Worm (Caenorhabditis elegans) whole organism, early embryonic: ENCODE results near the gene irg-6.
"Not testable (repeated sequence)": the region's sequence is repeated elsewhere in the genome, so short reads cannot be mapped to it uniquely, and the experiment has no call there.

Experiments
- B0310.2 ChIP-seq: sonication (generic microtip); optimal IDR thresholded peaks from 2 replicates; lab custom pipeline; 2016; ENCODE audit warnings: mild to moderate bottlenecking, missing genetic modification characterization, missing compliant biosample characterization
- F13C5.2 ChIP-seq: sonication (generic microtip); optimal IDR thresholded peaks from 2 replicates; lab custom pipeline; 2017; ENCODE audit warnings: mild to moderate bottlenecking, missing genetic modification characterization, inconsistent platforms, missing compliant biosample characterization
- aly-1 ChIP-seq: sonication (generic microtip); optimal IDR thresholded peaks from 2 replicates; lab custom pipeline; 2016; ENCODE audit warnings: missing genetic modification characterization, missing compliant biosample characterization
- ama-1 ChIP-seq: fragments of 150-350 bp; optimal IDR thresholded peaks from 2 replicates; lab custom pipeline; 2014
- ceh-13 ChIP-seq: fragments of 200-800 bp; sonication (Bioruptor generic); optimal IDR thresholded peaks from 2 replicates; lab custom pipeline; 2018; ENCODE audit warnings: mild to moderate bottlenecking, missing genetic modification characterization, missing compliant biosample characterization
- ceh-36 ChIP-seq: sonication (generic microtip); optimal IDR thresholded peaks from 2 replicates; lab custom pipeline; 2016; ENCODE audit warnings: missing genetic modification characterization, inconsistent platforms, missing compliant biosample characterization
- ets-7 ChIP-seq: sonication (generic microtip); optimal IDR thresholded peaks from 2 replicates; lab custom pipeline; 2016; ENCODE audit warnings: missing genotype, missing genetic modification characterization, missing compliant biosample characterization
- flt-1 ChIP-seq: fragments of 200-800 bp; sonication (Bioruptor generic); IDR thresholded peaks from 2 replicates; pipeline ENCODE4 v1.3.6; 2022; ENCODE audit warnings: missing genetic modification characterization, missing compliant biosample characterization
- hmbx-1 ChIP-seq: sonication (generic microtip); optimal IDR thresholded peaks from 2 replicates; lab custom pipeline; 2016; ENCODE audit warnings: mild to moderate bottlenecking, missing genetic modification characterization, missing compliant biosample characterization
- hmg-4 ChIP-seq: fragments of 200-800 bp; sonication (Bioruptor generic); optimal IDR thresholded peaks from 2 replicates; lab custom pipeline; 2018; ENCODE audit warnings: mild to moderate bottlenecking, missing genetic modification characterization, missing compliant biosample characterization
- hnd-1 ChIP-seq: sonication (generic microtip); optimal IDR thresholded peaks from 2 replicates; lab custom pipeline; 2016; ENCODE audit warnings: missing genetic modification characterization, missing compliant biosample characterization
- pes-1 ChIP-seq: fragments of 200-800 bp; sonication (Bioruptor generic); IDR thresholded peaks from 2 replicates; pipeline ENCODE4 v1.3.6; 2022; ENCODE audit warnings: missing genetic modification reagents, missing genetic modification characterization, missing compliant biosample characterization
- scrt-1 ChIP-seq: fragments of 200-800 bp; sonication (Bioruptor generic); IDR thresholded peaks from 2 replicates; pipeline ENCODE4 v1.3.6; 2022; ENCODE audit warnings: missing genetic modification characterization, missing compliant biosample characterization
- sea-1 ChIP-seq: fragments of 200-800 bp; sonication (Bioruptor generic); conservative IDR thresholded peaks from 2 replicates; pipeline ENCODE4 v1.3.6; 2022; ENCODE audit warnings: missing genetic modification characterization, missing compliant biosample characterization
- tbx-11 ChIP-seq: fragments of 200-800 bp; sonication (Bioruptor generic); IDR thresholded peaks from 2 replicates; pipeline ENCODE4 v1.3.6; 2022; ENCODE audit warnings: missing genetic modification characterization, missing compliant biosample characterization
- tbx-37 ChIP-seq: fragments of 200-800 bp; sonication (Bioruptor generic); conservative IDR thresholded peaks from 2 replicates; pipeline ENCODE4 v1.3.6; 2022; ENCODE audit warnings: missing genetic modification reagents, missing genetic modification characterization, missing compliant biosample characterization
- tra-4 ChIP-seq: sonication (generic microtip); optimal IDR thresholded peaks from 2 replicates; lab custom pipeline; 2017; ENCODE audit warnings: missing genetic modification characterization, missing compliant biosample characterization

irg-6 gene

DNA sequence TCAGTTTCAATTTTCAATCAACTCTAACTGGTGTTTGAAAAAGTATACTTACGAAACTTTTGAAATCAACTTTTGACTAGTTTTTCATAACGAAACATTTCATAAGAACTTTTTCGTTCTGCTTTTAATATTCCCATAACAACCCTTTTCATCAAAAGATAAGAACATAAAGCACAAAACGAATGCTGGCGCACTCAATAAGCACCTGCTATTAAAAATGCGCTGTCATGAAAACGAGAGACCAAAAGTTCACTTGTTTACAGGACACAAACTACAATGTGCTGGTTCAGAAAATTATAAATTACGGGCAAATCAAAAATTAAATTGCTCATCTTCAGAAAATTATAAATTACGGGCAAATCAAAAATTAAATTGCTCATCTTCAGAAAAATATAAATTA, 23.7 kb downstream of the irg-6 start:
- TF ChIP-seq ceh-13 (GFP tag; lab: Kevin White, UChicago), result no peak
- TF ChIP-seq tra-4 (tag; lab: Kevin White, UChicago), result no peak
- no peak for TF ChIP-seq flt-1 (GFP tag; lab: Robert Waterston, UW)
- no peak for TF ChIP-seq tbx-11
- TF ChIP-seq ceh-36 (tag; lab: Kevin White, UChicago), result no peak
- TF ChIP-seq sea-1 (GFP tag; lab: Robert Waterston, UW), result no peak
- TF ChIP-seq ets-7 (tag; lab: Kevin White, UChicago), result no peak
- no peak for TF ChIP-seq B0310.2 (tag; lab: Kevin White, UChicago)
- TF ChIP-seq F13C5.2 (tag; lab: Kevin White, UChicago), result no peak
- no peak for TF ChIP-seq hmbx-1 (tag; lab: Kevin White, UChicago)
- no peak for TF ChIP-seq aly-1 (tag; lab: Kevin White, UChicago)
- TF ChIP-seq pes-1 (GFP tag; lab: Robert Waterston, UW), result no peak
- TF ChIP-seq tbx-37 (GFP tag; lab: Robert Waterston, UW), result no peak
- no peak for TF ChIP-seq hmg-4 (GFP tag; lab: Kevin White, UChicago)
- TF ChIP-seq hnd-1, result no peak
- TF ChIP-seq scrt-1, result no peak
- TF ChIP-seq ama-1 (lab: Kevin White, UChicago), result no peak

DNA sequence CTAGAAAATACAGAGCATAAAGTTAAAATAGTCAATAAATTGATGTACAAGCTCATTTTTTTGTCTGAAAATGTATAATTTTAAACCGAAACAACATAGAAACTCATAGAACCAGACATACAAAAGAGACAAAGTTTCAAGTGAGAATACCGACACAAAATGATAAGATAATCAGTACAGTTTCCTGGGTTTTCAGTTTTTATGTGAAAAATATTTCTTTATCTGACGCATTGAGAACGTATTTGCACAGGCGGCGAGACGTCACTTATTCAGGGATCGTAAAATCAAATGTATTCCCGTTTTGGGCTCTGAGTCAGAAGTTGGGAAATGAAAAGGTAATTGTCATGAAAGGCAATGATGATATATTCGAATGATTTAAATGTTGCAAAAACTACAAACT, 24.3 kb downstream of the irg-6 start, which contains the start of gene K08D8.6:
TSS of gene K08D8.6 (minus strand) at position 64 of the 400 bp plus-strand sequence.
- TF ChIP-seq flt-1 (GFP tag; lab: Robert Waterston, UW) (no peak), tbx-11 (no peak), ceh-36 (tag; lab: Kevin White, UChicago) (no peak), F13C5.2 (tag; lab: Kevin White, UChicago) (no peak), aly-1 (tag; lab: Kevin White, UChicago) (no peak), scrt-1 (no peak)

DNA sequence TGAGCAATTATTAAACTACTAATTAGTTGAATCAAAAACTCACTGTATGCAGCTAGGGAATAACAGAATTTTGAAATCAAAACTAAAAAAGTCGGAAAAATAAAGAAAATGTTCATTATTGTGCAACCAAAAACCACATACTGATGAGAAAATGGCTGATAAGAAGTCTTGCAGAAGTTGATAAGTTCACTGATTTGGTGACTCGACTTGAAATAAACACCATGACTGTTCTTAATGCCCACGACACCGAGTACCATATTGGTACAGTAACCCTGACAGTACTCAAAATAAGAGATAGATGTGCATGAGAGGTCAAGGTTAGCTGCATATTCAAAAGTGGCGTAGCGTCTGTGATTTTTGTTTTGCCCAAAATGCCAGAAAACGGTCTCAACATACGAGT, 28.8 kb downstream of the irg-6 start:
- no peak for TF ChIP-seq scrt-1

DNA sequence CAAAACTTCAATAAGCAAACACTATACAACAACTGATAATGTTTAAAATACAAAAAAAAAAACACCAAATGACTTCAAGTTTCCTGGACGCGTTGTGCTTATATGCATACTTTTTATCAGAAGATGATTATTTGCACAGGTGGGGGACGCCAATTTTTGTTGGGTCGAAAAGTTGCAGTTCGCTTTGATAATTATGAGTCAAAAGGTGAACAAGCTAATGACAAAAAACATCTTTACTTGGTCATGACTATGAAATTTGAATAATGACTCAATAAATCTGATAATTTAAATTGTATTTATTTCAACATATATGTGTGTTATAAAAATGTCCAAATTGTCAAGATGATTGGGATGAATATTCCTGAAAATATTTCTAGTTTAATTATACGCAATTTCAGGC, 31.6 kb downstream of the irg-6 start, which contains the start of gene ZK896.4:
TSS of gene ZK896.4 (minus strand) at position 101 of the 400 bp plus-strand sequence.
- no peak for TF ChIP-seq B0310.2 (tag; lab: Kevin White, UChicago)
- no peak for TF ChIP-seq hmbx-1 (tag; lab: Kevin White, UChicago)
- no peak for TF ChIP-seq tbx-11
- TF ChIP-seq scrt-1, result no peak
- no peak for TF ChIP-seq ets-7 (tag; lab: Kevin White, UChicago)
- TF ChIP-seq ceh-13 (GFP tag; lab: Kevin White, UChicago), result no peak

DNA sequence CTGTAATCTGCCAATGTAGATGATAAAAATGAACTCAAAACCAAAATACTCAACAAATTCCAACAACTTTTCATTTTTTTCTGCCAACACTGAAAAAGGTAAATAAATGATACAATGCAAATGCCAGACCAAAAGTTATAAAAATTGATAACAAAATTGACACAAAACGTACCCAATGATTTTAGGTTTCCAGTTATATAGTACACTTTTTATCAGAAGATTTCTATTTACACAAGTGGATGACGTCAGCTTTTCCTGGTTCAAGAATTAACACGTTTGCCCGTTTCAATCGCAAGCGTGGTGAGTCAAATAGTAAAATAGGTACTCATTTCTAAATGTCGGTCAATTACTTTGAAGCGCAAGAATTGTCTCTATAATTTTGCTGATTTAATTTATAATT, 35.2 kb downstream of the irg-6 start, which contains the start of gene ZK896.5:
TSS of gene ZK896.5 (minus strand) at position 89 of the 400 bp plus-strand sequence.
- TF ChIP-seq hnd-1 (no peak), F13C5.2 (tag; lab: Kevin White, UChicago) (no peak), scrt-1 (no peak), hmg-4 (GFP tag; lab: Kevin White, UChicago) (no peak), flt-1 (GFP tag; lab: Robert Waterston, UW) (no peak), tbx-37 (GFP tag; lab: Robert Waterston, UW) (no peak), tra-4 (tag; lab: Kevin White, UChicago) (no peak), hmbx-1 (tag; lab: Kevin White, UChicago) (no peak), ama-1 (lab: Kevin White, UChicago) (no peak), ets-7 (tag; lab: Kevin White, UChicago) (no peak), tbx-11 (no peak)

DNA sequence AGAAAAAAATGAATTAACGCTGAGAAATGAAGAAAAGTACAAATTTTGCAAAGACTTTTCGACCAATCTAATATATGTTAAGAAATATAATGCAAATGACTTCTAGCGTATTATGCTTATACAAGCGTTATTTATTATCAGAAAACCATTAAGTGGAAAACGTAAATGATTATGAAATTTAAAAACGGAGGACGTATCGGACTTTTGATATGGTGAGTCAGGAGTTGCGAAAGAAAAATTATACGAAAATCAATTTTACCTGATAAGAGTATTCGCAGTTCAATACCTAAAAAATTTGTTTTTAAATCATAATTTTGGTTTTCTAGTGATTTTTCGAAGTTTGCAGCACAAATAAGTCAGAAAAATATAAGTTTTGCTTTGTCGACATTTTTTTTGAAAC, 38.2 kb downstream of the irg-6 start:
- TF ChIP-seq scrt-1, result no peak
- TF ChIP-seq F13C5.2 (tag; lab: Kevin White, UChicago), result no peak
- TF ChIP-seq sea-1 (GFP tag; lab: Robert Waterston, UW), result no peak
- no peak for TF ChIP-seq hnd-1
- TF ChIP-seq tra-4 (tag; lab: Kevin White, UChicago), result no peak
- TF ChIP-seq ceh-36 (tag; lab: Kevin White, UChicago), result no peak
- TF ChIP-seq B0310.2 (tag; lab: Kevin White, UChicago), result no peak
- TF ChIP-seq ama-1 (lab: Kevin White, UChicago), result no peak
- TF ChIP-seq tbx-11, result no peak
- no peak for TF ChIP-seq flt-1 (GFP tag; lab: Robert Waterston, UW)
- no peak for TF ChIP-seq ets-7 (tag; lab: Kevin White, UChicago)
- no peak for TF ChIP-seq pes-1 (GFP tag; lab: Robert Waterston, UW)
- TF ChIP-seq hmg-4 (GFP tag; lab: Kevin White, UChicago), result no peak
- TF ChIP-seq aly-1 (tag; lab: Kevin White, UChicago), result no peak
- no peak for TF ChIP-seq tbx-37 (GFP tag; lab: Robert Waterston, UW)
- TF ChIP-seq hmbx-1 (tag; lab: Kevin White, UChicago), result no peak
- no peak for TF ChIP-seq ceh-13 (GFP tag; lab: Kevin White, UChicago)

DNA sequence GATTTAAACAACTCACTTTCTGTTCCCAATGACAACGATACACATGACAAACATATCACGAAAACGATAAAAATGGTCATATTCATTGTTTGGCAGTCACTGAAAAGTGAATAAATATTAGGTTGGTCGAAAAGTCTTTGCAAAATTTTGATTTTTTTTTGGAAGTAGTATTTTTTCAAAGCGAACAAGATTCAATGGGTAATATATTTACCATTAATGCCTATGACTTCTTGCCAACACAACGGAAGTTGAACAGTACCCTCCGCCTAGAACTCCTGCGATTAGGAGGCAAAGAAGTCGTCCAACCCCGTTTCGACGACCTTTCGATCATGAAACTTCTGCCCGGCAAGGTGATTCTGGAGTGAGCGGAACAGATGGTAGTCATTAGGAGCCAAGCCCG, 39.5 kb downstream of the irg-6 start, which contains the start of gene ZK896.1:
TSS of gene ZK896.1 (minus strand) at position 101 of the 400 bp plus-strand sequence.
- not testable (repeated sequence) for TF ChIP-seq tbx-11; hmg-4 (GFP tag; lab: Kevin White, UChicago); ama-1 (lab: Kevin White, UChicago)

DNA sequence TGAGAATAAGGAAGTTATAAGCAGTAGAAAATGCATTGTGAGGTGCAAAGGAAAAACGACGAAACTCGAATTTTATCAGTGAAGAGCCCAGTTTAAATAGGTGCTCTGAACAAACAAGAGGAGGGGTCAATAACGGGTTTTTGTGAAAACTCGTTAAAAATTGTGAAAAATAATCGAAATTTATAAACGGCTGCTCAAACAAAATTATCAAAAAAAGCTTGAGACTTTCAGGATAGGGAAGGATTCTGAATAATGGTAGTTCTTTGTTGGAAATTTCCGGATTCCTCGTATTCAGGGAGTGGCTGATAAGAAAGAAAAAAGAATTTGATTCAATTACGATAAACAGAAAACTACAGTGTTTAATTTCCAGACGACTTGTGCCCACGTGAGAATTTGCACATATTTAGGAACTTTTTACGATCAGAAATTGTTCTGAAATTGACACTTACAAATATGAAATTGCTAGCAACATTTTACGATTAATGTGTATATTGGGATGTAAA, 43.3 kb downstream of the irg-6 start, which contains the start of gene clec-187:
TSS of gene clec-187 (minus strand) at position 51 of the 503 bp plus-strand sequence.
- TF ChIP-seq ceh-36 (tag; lab: Kevin White, UChicago) (no peak), B0310.2 (tag; lab: Kevin White, UChicago) (no peak), tbx-11 (no peak), flt-1 (GFP tag; lab: Robert Waterston, UW) (no peak), hnd-1 (no peak), aly-1 (tag; lab: Kevin White, UChicago) (no peak), pes-1 (GFP tag; lab: Robert Waterston, UW) (no peak), hmg-4 (GFP tag; lab: Kevin White, UChicago) (no peak), hmbx-1 (tag; lab: Kevin White, UChicago) (no peak), scrt-1 (no peak), ceh-13 (GFP tag; lab: Kevin White, UChicago) (no peak), tbx-37 (GFP tag; lab: Robert Waterston, UW) (no peak), sea-1 (GFP tag; lab: Robert Waterston, UW) (no peak), F13C5.2 (tag; lab: Kevin White, UChicago) (no peak), ama-1 (lab: Kevin White, UChicago) (no peak), tra-4 (tag; lab: Kevin White, UChicago) (no peak), ets-7 (tag; lab: Kevin White, UChicago) (no peak)
